Fruit fly (Drosophila melanogaster): ENCODE measurements around the gene GlyRS.

- no peak for TF ChIP-seq Myc (optimal IDR thresholded peaks at IDR 0.05)
- TF ChIP-seq Sp1 (GFP tag; optimal IDR thresholded peaks at IDR 0.05): no peak
- TF ChIP-seq psq (GFP tag; optimal IDR thresholded peaks at IDR 0.05): no peak
Observed at dm6 chr3L:15137790-15138189, 42.8 kb downstream of the GlyRS start.

All from whole organism, wandering third instar larva.